Worm (Caenorhabditis elegans): ENCODE results near the gene C10B5.3.

DNA sequence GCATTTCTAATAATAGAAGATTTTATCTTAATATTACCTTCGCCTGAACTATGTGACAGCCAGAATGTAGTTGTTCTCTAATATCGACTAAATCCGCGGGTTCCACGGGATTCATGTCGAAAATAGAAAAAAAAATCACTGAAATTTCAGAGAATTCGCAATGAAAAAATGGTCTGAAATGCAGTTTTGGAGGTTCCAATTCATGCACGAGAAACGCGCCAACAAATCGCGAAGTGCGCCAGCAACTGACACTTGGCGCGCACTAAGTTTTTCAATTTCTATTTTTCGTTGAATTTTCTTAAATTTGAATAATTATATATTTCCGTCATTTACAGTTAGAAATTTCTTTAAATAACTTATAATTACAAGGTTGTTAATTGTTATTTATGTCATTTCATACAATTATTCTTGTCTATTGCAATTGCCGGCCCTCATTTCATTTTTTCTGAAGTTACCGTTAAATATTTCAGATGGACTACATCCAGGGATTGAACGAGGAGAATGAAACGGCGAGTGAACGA, 18.1 kb downstream of the C10B5.3 start, which contains the start of the genes F25G6.9 and symk-1:
- TF ChIP-seq egl-27 (tag; optimal IDR thresholded peaks at IDR 0.05) (no peak), nhr-25 (tag; optimal IDR thresholded peaks at IDR 0.05; ENCODE audit: borderline replicate concordance, insufficient read depth) (no peak), skn-1 (tag; optimal IDR thresholded peaks at IDR 0.05) (no peak), dpl-1 (GFP tag; optimal IDR thresholded peaks at IDR 0.05) (peak; percentile 63), fkh-10 (GFP tag; optimal IDR thresholded peaks at IDR 0.05) (no peak)

All from whole organism, L4 larva.